Worm (Caenorhabditis elegans) whole organism, L3 larva: Measurements from ENCODE around the gene F43E2.1.

Source experiments
- ama-1 ChIP-seq: fragments of 150-350 bp; optimal IDR thresholded peaks from 2 replicates; lab custom pipeline; 2018
- daf-12 ChIP-seq: fragments of 150-350 bp; optimal IDR thresholded peaks from 2 replicates; lab custom pipeline; 2014; ENCODE audit warnings: missing biosample characterization, missing genetic modification reagents, missing genetic modification characterization
- elt-3 ChIP-seq, 3 experiments: fragments of 150-350 bp in 1 of 3; sonication (generic microtip) in 2 of 3; optimal IDR thresholded peaks; 2 replicates in 2 of 3; 4 replicates in 1 of 3; lab custom pipeline; 2014 to 2017; ENCODE audit warnings: missing biosample characterization in 3 of 3, missing genetic modification characterization in 3 of 3
- lin-15B ChIP-seq: fragments of 150-350 bp; optimal IDR thresholded peaks from 2 replicates; lab custom pipeline; 2014; ENCODE audit warnings: missing biosample characterization, missing genetic modification characterization
- mdl-1 ChIP-seq: fragments of 150-350 bp; optimal IDR thresholded peaks from 2 replicates; lab custom pipeline; 2014; ENCODE audit warnings: missing biosample characterization, missing genetic modification characterization
- nhr-11 ChIP-seq: fragments of 150-350 bp; optimal IDR thresholded peaks from 2 replicates; lab custom pipeline; 2014; ENCODE audit warnings: missing biosample characterization, missing genetic modification characterization
- nhr-28 ChIP-seq: fragments of 150-350 bp; optimal IDR thresholded peaks from 2 replicates; lab custom pipeline; 2014; ENCODE audit warnings: missing biosample characterization, missing genetic modification characterization
- nhr-76 ChIP-seq: fragments of 150-350 bp; sonication (generic microtip); optimal IDR thresholded peaks from 5 replicates; lab custom pipeline; 2014; ENCODE audit warnings: missing biosample characterization, missing genetic modification characterization
- snpc-4 ChIP-seq: fragments of 150-350 bp; optimal IDR thresholded peaks from 2 replicates; lab custom pipeline; 2014; ENCODE audit warnings: missing biosample characterization, missing genetic modification characterization
- ztf-4 ChIP-seq: fragments of 150-350 bp; optimal IDR thresholded peaks from 2 replicates; lab custom pipeline; 2014; ENCODE audit warnings: missing biosample characterization, missing genetic modification characterization

ce11 chrII:7408192-7408591 lies 33.1 kb downstream of the F43E2.1 start, which contains the start of gene srd-55:
- TF ChIP-seq ama-1 (lab: Kevin White, UChicago), result no peak
- TF ChIP-seq elt-3 (tag; optimal IDR thresholded peaks at IDR 0.05; lab: Kevin White, UChicago), result no peak
- TF ChIP-seq daf-12 (tag; lab: Kevin White, UChicago), result no peak
- no peak for TF ChIP-seq nhr-28 (tag; lab: Kevin White, UChicago)
- TF ChIP-seq lin-15B (tag; lab: Kevin White, UChicago), result no peak
- no peak for TF ChIP-seq nhr-11 (tag; lab: Kevin White, UChicago)
- no peak for TF ChIP-seq nhr-76 (tag; lab: Kevin White, UChicago)
- no peak for TF ChIP-seq mdl-1 (tag; lab: Kevin White, UChicago)
- TF ChIP-seq ztf-4 (tag; lab: Kevin White, UChicago), result no peak
- no peak for TF ChIP-seq snpc-4 (tag; lab: Kevin White, UChicago)
